Worm (Caenorhabditis elegans) whole organism, L3 larva: ENCODE measurements around the gene F10A3.4.

ENCODE experiments used
- R02D3.7 ChIP-seq: fragments of 150-350 bp; optimal IDR thresholded peaks from 2 replicates; lab custom pipeline; 2014; ENCODE audit warnings: missing biosample characterization, missing genetic modification characterization
- ZK546.5 ChIP-seq: sonication (generic microtip); optimal IDR thresholded peaks from 2 replicates; lab custom pipeline; 2017; ENCODE audit warnings: missing biosample characterization, missing genetic modification characterization
- aly-2 ChIP-seq: fragments of 150-350 bp; optimal IDR thresholded peaks from 2 replicates; lab custom pipeline; 2014; ENCODE audit warnings: missing biosample characterization, missing genetic modification characterization
- ama-1 ChIP-seq: fragments of 150-350 bp; optimal IDR thresholded peaks from 2 replicates; lab custom pipeline; 2018
- ceh-28 ChIP-seq: fragments of 150-350 bp; optimal IDR thresholded peaks from 2 replicates; lab custom pipeline; 2014; ENCODE audit warnings: missing biosample characterization, missing genetic modification reagents, missing genetic modification characterization
- ceh-82 ChIP-seq: fragments of 150-350 bp; optimal IDR thresholded peaks from 2 replicates; lab custom pipeline; 2014; ENCODE audit warnings: missing biosample characterization, missing genetic modification characterization
- ceh-9 ChIP-seq: sonication (generic microtip); optimal IDR thresholded peaks from 2 replicates; lab custom pipeline; 2018; ENCODE audit warnings: missing biosample characterization, missing genetic modification characterization
- daf-12 ChIP-seq: fragments of 150-350 bp; optimal IDR thresholded peaks from 2 replicates; lab custom pipeline; 2014; ENCODE audit warnings: missing biosample characterization, missing genetic modification reagents, missing genetic modification characterization
- egl-27 ChIP-seq: sonication (generic microtip); optimal IDR thresholded peaks from 4 replicates; lab custom pipeline; 2017; ENCODE audit warnings: missing biosample characterization, missing genetic modification reagents, missing genetic modification characterization
- egl-5 ChIP-seq: fragments of 150-350 bp; optimal IDR thresholded peaks from 2 replicates; lab custom pipeline; 2017; ENCODE audit warnings: missing biosample characterization, missing genetic modification reagents, missing genetic modification characterization, inconsistent platforms
- elt-1 ChIP-seq: fragments of 150-350 bp; optimal IDR thresholded peaks from 2 replicates; lab custom pipeline; 2014; ENCODE audit warnings: missing biosample characterization, missing genetic modification characterization
- elt-2 ChIP-seq: sonication (generic microtip); optimal IDR thresholded peaks from 2 replicates; lab custom pipeline; 2016; ENCODE audit warnings: missing genetic modification reagents, mild to moderate bottlenecking, missing genetic modification characterization, missing compliant biosample characterization
- elt-3 ChIP-seq, 3 experiments: fragments of 150-350 bp in 1 of 3; sonication (generic microtip) in 2 of 3; optimal IDR thresholded peaks; 2 replicates in 2 of 3; 4 replicates in 1 of 3; lab custom pipeline; 2014 to 2017; ENCODE audit warnings: missing biosample characterization in 3 of 3, missing genetic modification characterization in 3 of 3
- fkh-10 ChIP-seq: sonication (generic microtip); optimal IDR thresholded peaks from 2 replicates; lab custom pipeline; 2017; ENCODE audit warnings: missing biosample characterization, missing genetic modification reagents, missing genetic modification characterization
- fkh-2 ChIP-seq: fragments of 150-350 bp; optimal IDR thresholded peaks from 2 replicates; lab custom pipeline; 2014; ENCODE audit warnings: missing biosample characterization, missing genetic modification reagents, missing genetic modification characterization
- fos-1 ChIP-seq: fragments of 150-350 bp; optimal IDR thresholded peaks from 2 replicates; lab custom pipeline; 2014; ENCODE audit warnings: missing biosample characterization, missing genetic modification characterization
- hmg-11 ChIP-seq: sonication (generic microtip); optimal IDR thresholded peaks from 2 replicates; lab custom pipeline; 2016; ENCODE audit warnings: missing genetic modification characterization, missing compliant biosample characterization
- jun-1 ChIP-seq: fragments of 150-350 bp; optimal IDR thresholded peaks from 2 replicates; lab custom pipeline; 2014; ENCODE audit warnings: missing biosample characterization, missing genetic modification reagents, missing genetic modification characterization
- lin-15B ChIP-seq: fragments of 150-350 bp; optimal IDR thresholded peaks from 2 replicates; lab custom pipeline; 2014; ENCODE audit warnings: missing biosample characterization, missing genetic modification characterization
- lsy-12 ChIP-seq: sonication (generic microtip); optimal IDR thresholded peaks from 2 replicates; lab custom pipeline; 2016; ENCODE audit warnings: mild to moderate bottlenecking, missing genetic modification characterization, missing compliant biosample characterization
- mdl-1 ChIP-seq: fragments of 150-350 bp; optimal IDR thresholded peaks from 2 replicates; lab custom pipeline; 2014; ENCODE audit warnings: missing biosample characterization, missing genetic modification characterization
- mml-1 ChIP-seq: fragments of 150-350 bp; sonication (generic microtip); optimal IDR thresholded peaks from 3 replicates; lab custom pipeline; 2014; ENCODE audit warnings: missing biosample characterization, missing genetic modification characterization
- nfya-1 ChIP-seq: sonication (generic microtip); optimal IDR thresholded peaks from 2 replicates; lab custom pipeline; 2017; ENCODE audit warnings: missing genetic modification characterization, mild to moderate bottlenecking, missing compliant biosample characterization, antibody characterized with exemption, moderate library complexity; ENCODE audit not compliant: insufficient read depth
- nhr-23 ChIP-seq: fragments of 150-350 bp; optimal IDR thresholded peaks from 2 replicates; lab custom pipeline; 2014; ENCODE audit warnings: missing biosample characterization, missing genetic modification reagents, missing genetic modification characterization
- nhr-25 ChIP-seq: sonication (generic microtip); optimal IDR thresholded peaks from 2 replicates; lab custom pipeline; 2017; ENCODE audit warnings: missing biosample characterization, missing genetic modification characterization
- nhr-28 ChIP-seq: fragments of 150-350 bp; optimal IDR thresholded peaks from 2 replicates; lab custom pipeline; 2014; ENCODE audit warnings: missing biosample characterization, missing genetic modification characterization
- nhr-67 ChIP-seq: fragments of 150-350 bp; optimal IDR thresholded peaks from 2 replicates; lab custom pipeline; 2014; ENCODE audit warnings: missing biosample characterization, missing genetic modification characterization
- pha-4 ChIP-seq: fragments of 150-350 bp; optimal IDR thresholded peaks from 2 replicates; lab custom pipeline; 2014; ENCODE audit warnings: missing biosample characterization, missing genetic modification reagents, missing genetic modification characterization
- pqm-1 ChIP-seq: fragments of 150-350 bp; optimal IDR thresholded peaks from 2 replicates; lab custom pipeline; 2017; ENCODE audit warnings: missing biosample characterization, missing genetic modification characterization, inconsistent platforms
- sea-2 ChIP-seq: fragments of 150-350 bp; sonication (generic microtip); optimal IDR thresholded peaks from 4 replicates; lab custom pipeline; 2014; ENCODE audit warnings: missing biosample characterization, missing genetic modification reagents, missing genetic modification characterization
- skn-1 ChIP-seq: fragments of 150-350 bp; optimal IDR thresholded peaks from 2 replicates; lab custom pipeline; 2014; ENCODE audit warnings: missing biosample characterization, missing genetic modification characterization
- snpc-4 ChIP-seq: fragments of 150-350 bp; optimal IDR thresholded peaks from 2 replicates; lab custom pipeline; 2014; ENCODE audit warnings: missing biosample characterization, missing genetic modification characterization
- tbx-2 ChIP-seq: sonication (generic microtip); optimal IDR thresholded peaks from 2 replicates; lab custom pipeline; 2016; ENCODE audit warnings: mild to moderate bottlenecking, missing genetic modification characterization, missing compliant biosample characterization
- unc-39 ChIP-seq: sonication (generic microtip); optimal IDR thresholded peaks from 4 replicates; lab custom pipeline; 2017; ENCODE audit warnings: missing biosample characterization, missing genetic modification characterization
- zag-1 ChIP-seq: fragments of 150-350 bp; optimal IDR thresholded peaks from 2 replicates; lab custom pipeline; 2014; ENCODE audit warnings: missing biosample characterization, missing genetic modification characterization
- ztf-11 ChIP-seq: fragments of 150-350 bp; optimal IDR thresholded peaks from 2 replicates; lab custom pipeline; 2014; ENCODE audit warnings: missing biosample characterization, missing genetic modification characterization
- ztf-4 ChIP-seq: fragments of 150-350 bp; optimal IDR thresholded peaks from 2 replicates; lab custom pipeline; 2014; ENCODE audit warnings: missing biosample characterization, missing genetic modification characterization

The F10A3.4 gene

DNA sequence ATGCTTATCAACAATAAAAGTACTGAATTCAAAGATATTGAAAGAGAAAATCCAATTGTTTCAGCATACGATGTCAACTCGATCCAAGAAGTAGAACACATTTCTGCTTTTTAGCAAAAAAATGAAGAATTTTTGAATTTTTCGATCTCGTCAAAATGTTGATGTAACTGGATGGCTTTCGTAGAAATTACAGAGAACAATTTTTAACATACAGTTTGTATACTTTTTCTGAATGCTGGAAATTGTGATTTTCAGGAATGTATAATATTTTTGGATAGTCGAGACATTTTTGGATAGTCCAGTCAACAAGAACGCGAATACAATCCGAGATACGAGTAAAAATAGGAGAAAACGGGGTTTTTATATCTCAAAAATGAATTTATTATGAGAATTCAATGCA is 30.3 kb upstream of the F10A3.4 start, which contains the start of gene str-103:
Gene str-103, minus strand, starts transcription at position 101 of the 400 bp plus-strand sequence.
- TF ChIP-seq lin-15B (no peak), skn-1 (tag; lab: Kevin White, UChicago) (no peak), daf-12 (tag; lab: Kevin White, UChicago) (no peak), elt-2 (no peak), fos-1 (no peak), sea-2 (GFP tag; lab: Kevin White, UChicago) (no peak), mml-1 (tag; lab: Kevin White, UChicago) (no peak), ztf-4 (tag; lab: Kevin White, UChicago) (no peak), nhr-67 (tag; lab: Kevin White, UChicago) (no peak), R02D3.7 (tag; lab: Kevin White, UChicago) (no peak), unc-39 (tag; lab: Kevin White, UChicago) (no peak), lsy-12 (tag; lab: Kevin White, UChicago) (no peak), nfya-1 (no peak), ZK546.5 (tag; lab: Kevin White, UChicago) (no peak), pqm-1 (tag; lab: Kevin White, UChicago) (no peak)

DNA sequence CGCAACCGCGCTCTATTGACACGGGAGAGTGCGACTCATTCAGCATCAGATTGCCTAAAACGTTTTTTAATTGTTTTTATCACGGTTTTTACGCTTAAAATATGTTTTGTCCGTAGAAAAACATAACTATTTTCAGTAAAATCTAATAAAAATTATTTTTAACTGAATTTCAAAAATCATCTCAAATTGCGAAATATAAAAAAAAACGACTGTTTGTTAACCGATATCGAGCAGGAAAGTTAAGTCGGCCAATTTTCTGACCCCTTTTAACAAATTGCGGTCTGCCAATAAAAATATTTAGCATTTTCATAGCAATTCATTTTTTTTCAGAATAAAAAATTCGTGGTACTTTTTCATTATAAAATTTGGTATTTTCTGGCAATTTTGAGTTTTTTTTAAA is 28.4 kb upstream of the F10A3.4 start:
- no peak for TF ChIP-seq hmg-11
- TF ChIP-seq ztf-4 (tag; lab: Kevin White, UChicago): no peak
- no peak for TF ChIP-seq ztf-11
- TF ChIP-seq nhr-67 (tag; lab: Kevin White, UChicago): no peak
- no peak for TF ChIP-seq nfya-1
- TF ChIP-seq elt-1 (tag; lab: Kevin White, UChicago): no peak
- no peak for TF ChIP-seq R02D3.7 (tag; lab: Kevin White, UChicago)
- TF ChIP-seq ama-1: no peak
- no peak for TF ChIP-seq nhr-25
- TF ChIP-seq skn-1 (tag; lab: Kevin White, UChicago): no peak

- TF ChIP-seq pha-4 (tag; lab: Kevin White, UChicago): peak; percentile 57
- TF ChIP-seq snpc-4 (tag; lab: Kevin White, UChicago): no peak
- TF ChIP-seq nhr-23: no peak
- no peak for TF ChIP-seq egl-27 (tag; lab: Kevin White, UChicago)
- TF ChIP-seq mdl-1 (tag; lab: Kevin White, UChicago): no peak
- peak; percentile 67 for TF ChIP-seq elt-2
- no peak for TF ChIP-seq jun-1 (tag; lab: Kevin White, UChicago)
These were observed 28.0 kb upstream of the F10A3.4 start, which contains the start of gene skr-3 for ce11 chrV:16120922-16121321. Gene skr-3, plus strand, starts transcription at chrV:16121084.

ce11 chrV:16121451-16121850 is 27.5 kb upstream of the F10A3.4 start:
- TF ChIP-seq egl-5 (no peak), pqm-1 (tag; lab: Kevin White, UChicago) (peak; percentile 1), pha-4 (tag; lab: Kevin White, UChicago) (peak; percentile 56), nhr-28 (tag; lab: Kevin White, UChicago) (no peak)

DNA sequence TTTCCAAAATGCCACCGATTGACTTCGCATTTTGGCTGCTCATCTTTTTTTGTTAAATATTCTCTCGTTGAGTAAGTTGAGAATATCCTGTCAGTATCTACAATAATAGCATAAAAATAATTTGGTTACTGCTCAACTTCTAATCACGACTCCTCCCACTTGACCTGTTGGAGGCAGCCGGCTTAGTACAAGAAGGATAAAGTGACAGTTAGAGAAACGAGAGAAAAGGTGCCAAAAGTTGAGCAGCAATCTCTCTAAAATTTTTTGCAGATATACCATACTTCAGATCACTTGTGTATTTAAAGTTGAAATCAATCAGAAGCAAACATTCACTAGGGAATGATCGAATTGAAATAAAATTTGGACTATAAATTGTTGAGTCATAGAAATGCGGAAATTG is 24.2 kb upstream of the F10A3.4 start, which contains the start of gene nhr-111:
Gene nhr-111, minus strand, starts transcription at position 101 of the 400 bp plus-strand sequence.
- TF ChIP-seq ceh-28 (tag; lab: Kevin White, UChicago): no peak
- TF ChIP-seq aly-2 (tag; lab: Kevin White, UChicago): no peak
- no peak for TF ChIP-seq ZK546.5 (tag; lab: Kevin White, UChicago)
- TF ChIP-seq ceh-9 (tag; lab: Kevin White, UChicago): no peak
- TF ChIP-seq fkh-2 (tag; lab: Kevin White, UChicago): no peak
- TF ChIP-seq ztf-11: no peak
- no peak for TF ChIP-seq elt-3 (tag; optimal IDR thresholded peaks at IDR 0.05; lab: Kevin White, UChicago)
- no peak for TF ChIP-seq jun-1 (tag; lab: Kevin White, UChicago)
- no peak for TF ChIP-seq tbx-2 (tag; lab: Kevin White, UChicago)
- TF ChIP-seq ztf-4 (tag; lab: Kevin White, UChicago): no peak

DNA sequence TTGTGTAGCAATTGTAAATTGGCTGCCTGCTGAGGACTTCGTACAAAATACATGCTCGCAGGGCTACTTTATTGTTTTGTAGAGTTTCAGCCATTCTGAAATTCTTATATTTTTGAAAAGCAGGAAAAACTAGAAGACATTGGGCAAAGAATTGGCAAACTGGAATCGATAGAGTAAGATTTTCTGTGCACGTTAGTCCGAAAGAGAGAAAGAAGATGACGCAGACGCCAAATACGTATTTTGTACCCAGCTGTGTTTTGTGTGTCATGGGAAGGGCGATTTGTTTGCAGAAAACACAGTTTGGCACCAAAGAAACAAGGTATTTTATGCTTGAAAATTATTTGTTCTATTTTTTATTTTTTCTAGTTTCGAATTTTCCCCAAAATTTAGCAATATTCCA is 21.5 kb upstream of the F10A3.4 start, which contains the start of gene fbxa-143:
Gene fbxa-143, minus strand, starts transcription at position 101 of the 400 bp plus-strand sequence.
- TF ChIP-seq zag-1 (tag; lab: Kevin White, UChicago): no peak
- no peak for TF ChIP-seq fkh-10 (GFP tag; lab: Kevin White, UChicago)
- TF ChIP-seq nhr-23: no peak
- TF ChIP-seq nhr-28 (tag; lab: Kevin White, UChicago): no peak
- no peak for TF ChIP-seq fkh-2 (tag; lab: Kevin White, UChicago)
- TF ChIP-seq aly-2 (tag; lab: Kevin White, UChicago): no peak
- no peak for TF ChIP-seq R02D3.7 (tag; lab: Kevin White, UChicago)
- TF ChIP-seq egl-27 (tag; lab: Kevin White, UChicago): no peak
- no peak for TF ChIP-seq daf-12 (tag; lab: Kevin White, UChicago)
- no peak for TF ChIP-seq mml-1 (tag; lab: Kevin White, UChicago)
- TF ChIP-seq ceh-82: no peak
- TF ChIP-seq nfya-1: no peak
- TF ChIP-seq ama-1: no peak
- TF ChIP-seq elt-3 (tag; optimal IDR thresholded peaks at IDR 0.05; lab: Kevin White, UChicago): no peak
- TF ChIP-seq pha-4 (tag; lab: Kevin White, UChicago): no peak
